Fruit fly (Drosophila melanogaster): Measurements from ENCODE around the gene hry.

- TF ChIP-seq cnc (optimal IDR thresholded peaks at IDR 0.05) (no peak), CG14711 (tag; optimal IDR thresholded peaks at IDR 0.05) (no peak), CG7045 (GFP tag; optimal IDR thresholded peaks at IDR 0.05) (no peak), tj (GFP tag; optimal IDR thresholded peaks at IDR 0.05) (peak; percentile 57)
Measured at dm6 chr3L:8695959-8696358, 20.4 kb downstream of the hry start.
